Worm (Caenorhabditis elegans) whole organism, L3 larva: Measurements from ENCODE around the gene F46G10.4.
A peak's percentile ranks its signal among the peaks of the same experiment; 100 is the strongest.

Experiments
- R02D3.7 ChIP-seq: fragments of 150-350 bp; optimal IDR thresholded peaks from 2 replicates; lab custom pipeline; 2014; ENCODE audit warnings: missing biosample characterization, missing genetic modification characterization
- ZK546.5 ChIP-seq: sonication (generic microtip); optimal IDR thresholded peaks from 2 replicates; lab custom pipeline; 2017; ENCODE audit warnings: missing biosample characterization, missing genetic modification characterization
- aly-2 ChIP-seq: fragments of 150-350 bp; optimal IDR thresholded peaks from 2 replicates; lab custom pipeline; 2014; ENCODE audit warnings: missing biosample characterization, missing genetic modification characterization
- ama-1 ChIP-seq: fragments of 150-350 bp; optimal IDR thresholded peaks from 2 replicates; lab custom pipeline; 2018
- ceh-16 ChIP-seq: sonication (generic microtip); optimal IDR thresholded peaks from 2 replicates; lab custom pipeline; 2017; ENCODE audit warnings: missing biosample characterization, missing genetic modification characterization
- ceh-28 ChIP-seq: fragments of 150-350 bp; optimal IDR thresholded peaks from 2 replicates; lab custom pipeline; 2014; ENCODE audit warnings: missing biosample characterization, missing genetic modification reagents, missing genetic modification characterization
- ceh-82 ChIP-seq: fragments of 150-350 bp; optimal IDR thresholded peaks from 2 replicates; lab custom pipeline; 2014; ENCODE audit warnings: missing biosample characterization, missing genetic modification characterization
- ceh-9 ChIP-seq: sonication (generic microtip); optimal IDR thresholded peaks from 2 replicates; lab custom pipeline; 2018; ENCODE audit warnings: missing biosample characterization, missing genetic modification characterization
- daf-12 ChIP-seq: fragments of 150-350 bp; optimal IDR thresholded peaks from 2 replicates; lab custom pipeline; 2014; ENCODE audit warnings: missing biosample characterization, missing genetic modification reagents, missing genetic modification characterization
- egl-27 ChIP-seq: sonication (generic microtip); optimal IDR thresholded peaks from 4 replicates; lab custom pipeline; 2017; ENCODE audit warnings: missing biosample characterization, missing genetic modification reagents, missing genetic modification characterization
- egl-5 ChIP-seq: fragments of 150-350 bp; optimal IDR thresholded peaks from 2 replicates; lab custom pipeline; 2017; ENCODE audit warnings: missing biosample characterization, missing genetic modification reagents, missing genetic modification characterization, inconsistent platforms
- elt-1 ChIP-seq: fragments of 150-350 bp; optimal IDR thresholded peaks from 2 replicates; lab custom pipeline; 2014; ENCODE audit warnings: missing biosample characterization, missing genetic modification characterization
- elt-2 ChIP-seq: sonication (generic microtip); optimal IDR thresholded peaks from 2 replicates; lab custom pipeline; 2016; ENCODE audit warnings: missing genetic modification reagents, mild to moderate bottlenecking, missing genetic modification characterization, missing compliant biosample characterization
- elt-3 ChIP-seq, 3 experiments: fragments of 150-350 bp in 1 of 3; sonication (generic microtip) in 2 of 3; optimal IDR thresholded peaks; 2 replicates in 2 of 3; 4 replicates in 1 of 3; lab custom pipeline; 2014 to 2017; ENCODE audit warnings: missing biosample characterization in 3 of 3, missing genetic modification characterization in 3 of 3
- eor-1 ChIP-seq, 2 experiments: fragments of 150-350 bp; optimal IDR thresholded peaks; 2 replicates each; lab custom pipeline; 2014 to 2018; ENCODE audit warnings: missing biosample characterization in 2 of 2, missing genetic modification characterization in 2 of 2
- fkh-10 ChIP-seq: sonication (generic microtip); optimal IDR thresholded peaks from 2 replicates; lab custom pipeline; 2017; ENCODE audit warnings: missing biosample characterization, missing genetic modification reagents, missing genetic modification characterization
- fkh-2 ChIP-seq: fragments of 150-350 bp; optimal IDR thresholded peaks from 2 replicates; lab custom pipeline; 2014; ENCODE audit warnings: missing biosample characterization, missing genetic modification reagents, missing genetic modification characterization
- fos-1 ChIP-seq: fragments of 150-350 bp; optimal IDR thresholded peaks from 2 replicates; lab custom pipeline; 2014; ENCODE audit warnings: missing biosample characterization, missing genetic modification characterization
- hmg-11 ChIP-seq: sonication (generic microtip); optimal IDR thresholded peaks from 2 replicates; lab custom pipeline; 2016; ENCODE audit warnings: missing genetic modification characterization, missing compliant biosample characterization
- jun-1 ChIP-seq: fragments of 150-350 bp; optimal IDR thresholded peaks from 2 replicates; lab custom pipeline; 2014; ENCODE audit warnings: missing biosample characterization, missing genetic modification reagents, missing genetic modification characterization
- lin-15B ChIP-seq: fragments of 150-350 bp; optimal IDR thresholded peaks from 2 replicates; lab custom pipeline; 2014; ENCODE audit warnings: missing biosample characterization, missing genetic modification characterization
- lin-39 ChIP-seq: fragments of 150-350 bp; optimal IDR thresholded peaks from 2 replicates; lab custom pipeline; 2018; ENCODE audit warnings: missing biosample characterization, missing genetic modification reagents, missing genetic modification characterization
- lsy-12 ChIP-seq: sonication (generic microtip); optimal IDR thresholded peaks from 2 replicates; lab custom pipeline; 2016; ENCODE audit warnings: mild to moderate bottlenecking, missing genetic modification characterization, missing compliant biosample characterization
- mdl-1 ChIP-seq: fragments of 150-350 bp; optimal IDR thresholded peaks from 2 replicates; lab custom pipeline; 2014; ENCODE audit warnings: missing biosample characterization, missing genetic modification characterization
- mml-1 ChIP-seq: fragments of 150-350 bp; sonication (generic microtip); optimal IDR thresholded peaks from 3 replicates; lab custom pipeline; 2014; ENCODE audit warnings: missing biosample characterization, missing genetic modification characterization
- nfya-1 ChIP-seq: sonication (generic microtip); optimal IDR thresholded peaks from 2 replicates; lab custom pipeline; 2017; ENCODE audit warnings: missing genetic modification characterization, mild to moderate bottlenecking, missing compliant biosample characterization, antibody characterized with exemption, moderate library complexity; ENCODE audit not compliant: insufficient read depth
- nhr-11 ChIP-seq: fragments of 150-350 bp; optimal IDR thresholded peaks from 2 replicates; lab custom pipeline; 2014; ENCODE audit warnings: missing biosample characterization, missing genetic modification characterization
- nhr-12 ChIP-seq: fragments of 150-350 bp; optimal IDR thresholded peaks from 2 replicates; lab custom pipeline; 2014; ENCODE audit warnings: missing biosample characterization, missing genetic modification characterization
- nhr-23 ChIP-seq: fragments of 150-350 bp; optimal IDR thresholded peaks from 2 replicates; lab custom pipeline; 2014; ENCODE audit warnings: missing biosample characterization, missing genetic modification reagents, missing genetic modification characterization
- nhr-237 ChIP-seq: fragments of 150-350 bp; optimal IDR thresholded peaks from 2 replicates; lab custom pipeline; 2014; ENCODE audit warnings: missing biosample characterization, missing genetic modification characterization
- nhr-25 ChIP-seq: sonication (generic microtip); optimal IDR thresholded peaks from 2 replicates; lab custom pipeline; 2017; ENCODE audit warnings: missing biosample characterization, missing genetic modification characterization
- nhr-28 ChIP-seq: fragments of 150-350 bp; optimal IDR thresholded peaks from 2 replicates; lab custom pipeline; 2014; ENCODE audit warnings: missing biosample characterization, missing genetic modification characterization
- nhr-43 ChIP-seq: sonication (generic microtip); optimal IDR thresholded peaks from 2 replicates; lab custom pipeline; 2016; ENCODE audit warnings: mild to moderate bottlenecking, missing genetic modification characterization, missing compliant biosample characterization; ENCODE audit not compliant: poor library complexity, severe bottlenecking
- nhr-67 ChIP-seq: fragments of 150-350 bp; optimal IDR thresholded peaks from 2 replicates; lab custom pipeline; 2014; ENCODE audit warnings: missing biosample characterization, missing genetic modification characterization
- nhr-76 ChIP-seq: fragments of 150-350 bp; sonication (generic microtip); optimal IDR thresholded peaks from 5 replicates; lab custom pipeline; 2014; ENCODE audit warnings: missing biosample characterization, missing genetic modification characterization
- nhr-77 ChIP-seq: fragments of 150-350 bp; optimal IDR thresholded peaks from 2 replicates; lab custom pipeline; 2014; ENCODE audit warnings: missing biosample characterization, missing genetic modification characterization
- pha-4 ChIP-seq: fragments of 150-350 bp; optimal IDR thresholded peaks from 2 replicates; lab custom pipeline; 2014; ENCODE audit warnings: missing biosample characterization, missing genetic modification reagents, missing genetic modification characterization
- pqm-1 ChIP-seq: fragments of 150-350 bp; optimal IDR thresholded peaks from 2 replicates; lab custom pipeline; 2017; ENCODE audit warnings: missing biosample characterization, missing genetic modification characterization, inconsistent platforms
- sea-2 ChIP-seq: fragments of 150-350 bp; sonication (generic microtip); optimal IDR thresholded peaks from 4 replicates; lab custom pipeline; 2014; ENCODE audit warnings: missing biosample characterization, missing genetic modification reagents, missing genetic modification characterization
- skn-1 ChIP-seq: fragments of 150-350 bp; optimal IDR thresholded peaks from 2 replicates; lab custom pipeline; 2014; ENCODE audit warnings: missing biosample characterization, missing genetic modification characterization
- snpc-4 ChIP-seq: fragments of 150-350 bp; optimal IDR thresholded peaks from 2 replicates; lab custom pipeline; 2014; ENCODE audit warnings: missing biosample characterization, missing genetic modification characterization
- tbx-2 ChIP-seq: sonication (generic microtip); optimal IDR thresholded peaks from 2 replicates; lab custom pipeline; 2016; ENCODE audit warnings: mild to moderate bottlenecking, missing genetic modification characterization, missing compliant biosample characterization
- unc-39 ChIP-seq: sonication (generic microtip); optimal IDR thresholded peaks from 4 replicates; lab custom pipeline; 2017; ENCODE audit warnings: missing biosample characterization, missing genetic modification characterization
- unc-62 ChIP-seq: fragments of 150-350 bp; sonication (generic microtip); optimal IDR thresholded peaks from 4 replicates; lab custom pipeline; 2014; ENCODE audit warnings: missing biosample characterization, missing genetic modification reagents, missing genetic modification characterization
- zag-1 ChIP-seq: fragments of 150-350 bp; optimal IDR thresholded peaks from 2 replicates; lab custom pipeline; 2014; ENCODE audit warnings: missing biosample characterization, missing genetic modification characterization
- ztf-11 ChIP-seq: fragments of 150-350 bp; optimal IDR thresholded peaks from 2 replicates; lab custom pipeline; 2014; ENCODE audit warnings: missing biosample characterization, missing genetic modification characterization
- ztf-4 ChIP-seq: fragments of 150-350 bp; optimal IDR thresholded peaks from 2 replicates; lab custom pipeline; 2014; ENCODE audit warnings: missing biosample characterization, missing genetic modification characterization

Gene F46G10.4

ce11 chrX:13354672-13355407 lies 21.0 kb downstream of the F46G10.4 start:
- TF ChIP-seq elt-1 (tag; lab: Kevin White, UChicago) (no peak), nhr-28 (tag; lab: Kevin White, UChicago) (no peak), ztf-11 (tag; lab: Kevin White, UChicago) (no peak), nhr-67 (tag; lab: Kevin White, UChicago) (no peak), ceh-9 (tag; lab: Kevin White, UChicago) (no peak), unc-39 (no peak), ceh-82 (no peak), nhr-23 (tag; lab: Kevin White, UChicago) (peak; percentile 46), jun-1 (tag; lab: Kevin White, UChicago) (peak; percentile 20), aly-2 (tag; lab: Kevin White, UChicago) (no peak), nfya-1 (peak; percentile 39), nhr-76 (tag; lab: Kevin White, UChicago) (peak; percentile 27), daf-12 (tag; lab: Kevin White, UChicago) (no peak), zag-1 (tag; lab: Kevin White, UChicago) (no peak), nhr-43 (tag; lab: Kevin White, UChicago) (peak; percentile 84), nhr-11 (tag; lab: Kevin White, UChicago) (peak; percentile 85), egl-27 (peak; percentile 51), hmg-11 (tag; lab: Kevin White, UChicago) (no peak), unc-62 (no peak), nhr-77 (tag; lab: Kevin White, UChicago) (no peak), elt-2 (peak; percentile 73), elt-3 (tag; optimal IDR thresholded peaks at IDR 0.05; lab: Kevin White, UChicago) (no peak), ama-1 (lab: Kevin White, UChicago) (peak; percentile 73), ceh-28 (tag; lab: Kevin White, UChicago) (no peak), tbx-2 (tag; lab: Kevin White, UChicago) (peak; percentile 17), egl-5 (tag; lab: Kevin White, UChicago) (peak; percentile 33)

ce11 chrX:13356469-13356868 lies 22.6 kb downstream of the F46G10.4 start:
- TF ChIP-seq sea-2 (GFP tag; lab: Kevin White, UChicago) (no peak), nhr-12 (tag; lab: Kevin White, UChicago) (no peak), unc-39 (no peak), hmg-11 (tag; lab: Kevin White, UChicago) (no peak), ceh-28 (tag; lab: Kevin White, UChicago) (no peak), lsy-12 (tag; lab: Kevin White, UChicago) (peak; percentile 24), unc-62 (peak; percentile 68), nhr-28 (tag; lab: Kevin White, UChicago) (no peak), aly-2 (tag; lab: Kevin White, UChicago) (no peak), tbx-2 (tag; lab: Kevin White, UChicago) (peak; percentile 60), mml-1 (tag; lab: Kevin White, UChicago) (peak; percentile 14), lin-15B (tag; lab: Kevin White, UChicago) (no peak), ceh-9 (tag; lab: Kevin White, UChicago) (no peak), ceh-82 (no peak), elt-1 (tag; lab: Kevin White, UChicago) (no peak), elt-2 (peak; percentile 83), daf-12 (tag; lab: Kevin White, UChicago) (no peak), zag-1 (tag; lab: Kevin White, UChicago) (no peak), nhr-43 (tag; lab: Kevin White, UChicago) (peak; percentile 90), ZK546.5 (no peak), snpc-4 (tag; lab: Kevin White, UChicago) (no peak), ama-1 (lab: Kevin White, UChicago) (no peak), ztf-4 (tag; lab: Kevin White, UChicago) (no peak), nhr-77 (tag; lab: Kevin White, UChicago) (no peak), egl-27 (peak; percentile 85), nhr-76 (tag; lab: Kevin White, UChicago) (peak; percentile 43), pqm-1 (tag; lab: Kevin White, UChicago) (peak; percentile 71), fkh-2 (no peak), lin-39 (tag; lab: Kevin White, UChicago) (no peak), nhr-11 (tag; lab: Kevin White, UChicago) (peak; percentile 45), skn-1 (tag; lab: Kevin White, UChicago) (no peak), fos-1 (no peak), fkh-10 (GFP tag; lab: Kevin White, UChicago) (no peak), nhr-237 (tag; lab: Kevin White, UChicago) (no peak), ceh-16 (tag; lab: Kevin White, UChicago) (no peak), R02D3.7 (peak; percentile 45), elt-3 (tag; optimal IDR thresholded peaks at IDR 0.05; lab: Kevin White, UChicago) (peak in 1 of 3 experiments; percentile 75), jun-1 (tag; lab: Kevin White, UChicago) (peak; percentile 87), nhr-23 (tag; lab: Kevin White, UChicago) (peak; percentile 87), nhr-67 (tag; lab: Kevin White, UChicago) (no peak), eor-1 (tag; optimal IDR thresholded peaks at IDR 0.05; lab: Kevin White, UChicago) (no peak), nhr-25 (peak; percentile 87), nfya-1 (peak; percentile 44), pha-4 (peak; percentile 21), ztf-11 (tag; lab: Kevin White, UChicago) (no peak), mdl-1 (tag; lab: Kevin White, UChicago) (peak; percentile 86)
